Worm (Caenorhabditis elegans) whole organism, midembryonic: Measurements from ENCODE around the gene ttbk-3.

Experiments used
- T22C8.4 ChIP-seq: fragments of 200-800 bp; sonication (Bioruptor generic); IDR thresholded peaks from 2 replicates; pipeline ENCODE4 v1.3.6; 2022; ENCODE audit warnings: missing genetic modification characterization, missing compliant biosample characterization
- cog-1 ChIP-seq: sonication (generic microtip); optimal IDR thresholded peaks from 2 replicates; lab custom pipeline; 2016; ENCODE audit warnings: missing genetic modification characterization, missing compliant biosample characterization
- flt-1 ChIP-seq: fragments of 200-800 bp; sonication (Bioruptor generic); IDR thresholded peaks from 2 replicates; pipeline ENCODE4 v1.3.6; 2022; ENCODE audit warnings: missing genetic modification characterization, missing compliant biosample characterization
- klf-2 ChIP-seq: fragments of 200-800 bp; sonication (Bioruptor generic); conservative IDR thresholded peaks from 2 replicates; pipeline ENCODE4 v1.3.6; 2022; ENCODE audit warnings: missing genetic modification reagents, missing genetic modification characterization, missing compliant biosample characterization
- med-1 ChIP-seq: sonication (generic microtip); optimal IDR thresholded peaks from 2 replicates; lab custom pipeline; 2017; ENCODE audit warnings: missing genetic modification characterization, mild to moderate bottlenecking, missing compliant biosample characterization, antibody characterized with exemption, missing genetic modification reagents; ENCODE audit not compliant: insufficient read depth
- ref-1 ChIP-seq: fragments of 200-800 bp; sonication (Bioruptor generic); conservative IDR thresholded peaks from 2 replicates; pipeline ENCODE4 v1.3.6; 2022; ENCODE audit warnings: missing genetic modification reagents, missing genetic modification characterization, missing compliant biosample characterization
- tab-1 ChIP-seq: fragments of 200-800 bp; sonication (Bioruptor generic); IDR thresholded peaks from 2 replicates; pipeline ENCODE4 v1.3.6; 2022; ENCODE audit warnings: missing genetic modification characterization, missing compliant biosample characterization
- ztf-23 ChIP-seq: fragments of 200-800 bp; sonication (Bioruptor generic); IDR thresholded peaks from 2 replicates; pipeline ENCODE4 v1.3.6; 2022; ENCODE audit warnings: missing genetic modification reagents, missing genetic modification characterization, missing compliant biosample characterization
- ztf-29 ChIP-seq: fragments of 200-800 bp; sonication (Bioruptor generic); IDR thresholded peaks from 2 replicates; pipeline ENCODE4 v1.3.6; 2022; ENCODE audit warnings: missing genetic modification reagents, missing genetic modification characterization, missing compliant biosample characterization

ttbk-3 gene

DNA sequence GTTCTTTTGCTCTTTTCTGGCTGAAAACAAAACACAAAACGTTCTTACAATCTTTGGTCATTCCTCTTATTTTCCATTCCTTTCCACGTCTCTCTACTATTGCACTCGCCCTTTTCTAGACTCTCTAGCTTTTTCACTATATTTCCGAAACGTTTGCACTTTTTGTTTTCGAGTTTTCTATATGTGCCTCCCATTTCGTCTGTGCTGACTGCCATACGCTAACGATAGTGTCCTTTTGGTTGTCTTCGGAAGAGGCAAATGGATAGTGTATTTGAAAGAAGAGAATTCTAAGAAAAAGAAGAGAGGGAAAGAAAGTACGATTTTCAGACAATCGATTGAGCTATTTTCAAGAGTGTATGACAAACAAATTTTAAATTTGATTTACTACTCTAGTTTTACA, 17.0 kb downstream of the ttbk-3 start:
- TF ChIP-seq tab-1 (GFP tag; lab: Robert Waterston, UW), result no peak
- no peak for TF ChIP-seq ztf-29 (GFP tag; lab: Robert Waterston, UW)
- no peak for TF ChIP-seq cog-1 (tag; lab: Kevin White, UChicago)
- TF ChIP-seq T22C8.4 (GFP tag; lab: Robert Waterston, UW), result no peak
- TF ChIP-seq flt-1, result no peak
- TF ChIP-seq ref-1 (GFP tag; lab: Robert Waterston, UW), result no peak
- no peak for TF ChIP-seq med-1
- no peak for TF ChIP-seq ztf-23 (GFP tag; lab: Robert Waterston, UW)
- TF ChIP-seq klf-2 (GFP tag; lab: Robert Waterston, UW), result no peak

DNA sequence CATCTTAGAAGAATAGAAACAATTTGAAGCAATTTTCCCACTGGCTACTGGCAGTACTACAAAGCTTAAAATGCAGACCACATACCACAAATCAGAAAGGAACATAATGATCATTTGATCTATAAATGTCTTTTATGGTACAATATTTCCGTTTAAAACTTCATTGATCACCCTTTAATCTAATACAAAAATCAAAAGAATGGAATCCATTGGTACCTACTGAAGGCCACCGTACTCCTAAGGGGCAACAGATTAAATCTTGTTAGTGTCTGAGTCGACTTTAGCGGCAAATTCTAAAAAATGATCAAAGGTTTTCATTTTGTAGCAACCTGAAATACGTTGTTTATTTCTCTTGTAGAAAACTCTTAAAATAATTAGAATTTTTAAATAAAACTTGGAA, 17.5 kb downstream of the ttbk-3 start:
- TF ChIP-seq klf-2 (GFP tag; lab: Robert Waterston, UW), result no peak
- TF ChIP-seq ztf-23 (GFP tag; lab: Robert Waterston, UW), result no peak
- TF ChIP-seq flt-1, result no peak
- no peak for TF ChIP-seq ref-1 (GFP tag; lab: Robert Waterston, UW)
- no peak for TF ChIP-seq tab-1 (GFP tag; lab: Robert Waterston, UW)
- no peak for TF ChIP-seq T22C8.4 (GFP tag; lab: Robert Waterston, UW)
- TF ChIP-seq cog-1 (tag; lab: Kevin White, UChicago), result no peak
- TF ChIP-seq med-1, result no peak
- no peak for TF ChIP-seq ztf-29 (GFP tag; lab: Robert Waterston, UW)

ce11 chrIV:9869344-9869743, 20.4 kb downstream of the ttbk-3 start:
- TF ChIP-seq flt-1, result no peak
- no peak for TF ChIP-seq ref-1 (GFP tag; lab: Robert Waterston, UW)
- TF ChIP-seq ztf-23 (GFP tag; lab: Robert Waterston, UW), result no peak
- no peak for TF ChIP-seq T22C8.4 (GFP tag; lab: Robert Waterston, UW)
- TF ChIP-seq med-1, result no peak
- TF ChIP-seq cog-1 (tag; lab: Kevin White, UChicago), result no peak
- no peak for TF ChIP-seq tab-1 (GFP tag; lab: Robert Waterston, UW)
- no peak for TF ChIP-seq ztf-29 (GFP tag; lab: Robert Waterston, UW)
- TF ChIP-seq klf-2 (GFP tag; lab: Robert Waterston, UW), result no peak

DNA sequence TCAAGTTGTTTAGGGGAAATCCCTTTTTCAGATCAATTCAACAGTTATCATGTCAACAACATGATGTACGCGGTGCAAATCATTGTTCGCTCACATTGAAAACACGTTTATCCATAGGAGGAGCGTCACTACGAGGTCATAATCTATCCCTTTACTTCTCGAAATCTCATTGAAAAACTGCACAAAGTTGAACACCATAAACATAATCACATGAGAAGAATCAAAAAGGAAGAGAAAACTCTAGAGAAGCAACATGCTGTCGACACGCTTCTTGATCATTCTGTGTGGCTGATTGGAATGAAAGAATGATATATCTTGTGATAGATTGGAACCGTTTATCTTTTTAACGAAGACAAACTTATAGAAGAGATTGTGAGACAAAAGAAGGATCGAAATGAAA, 21.8 kb downstream of the ttbk-3 start:
- TF ChIP-seq ztf-29 (GFP tag; lab: Robert Waterston, UW), result no peak
- no peak for TF ChIP-seq klf-2 (GFP tag; lab: Robert Waterston, UW)
- no peak for TF ChIP-seq cog-1 (tag; lab: Kevin White, UChicago)
- TF ChIP-seq tab-1 (GFP tag; lab: Robert Waterston, UW), result no peak
- TF ChIP-seq med-1, result no peak
- TF ChIP-seq ref-1 (GFP tag; lab: Robert Waterston, UW), result no peak
- no peak for TF ChIP-seq T22C8.4 (GFP tag; lab: Robert Waterston, UW)
- TF ChIP-seq ztf-23 (GFP tag; lab: Robert Waterston, UW), result no peak
- no peak for TF ChIP-seq flt-1

DNA sequence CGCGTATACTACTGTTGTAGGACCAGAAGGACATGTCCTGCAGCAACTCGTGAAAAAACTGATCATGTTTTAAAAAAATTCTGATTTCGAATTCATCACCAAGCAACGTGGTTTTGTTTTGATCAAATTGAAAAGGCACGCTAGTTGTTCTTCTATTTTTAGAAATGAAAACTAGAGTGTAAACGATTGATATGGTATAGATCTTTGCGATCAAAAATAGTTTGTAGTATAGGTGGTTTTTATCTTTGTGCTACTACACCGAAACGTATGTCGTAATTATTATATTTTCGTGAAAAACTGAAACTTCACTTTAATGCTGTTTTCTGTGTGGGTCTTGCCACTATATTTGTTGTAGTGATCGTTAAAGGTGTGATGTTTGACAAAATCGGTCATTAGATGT, 22.9 kb downstream of the ttbk-3 start:
- TF ChIP-seq ref-1 (GFP tag; lab: Robert Waterston, UW) (no peak), T22C8.4 (GFP tag; lab: Robert Waterston, UW) (no peak), cog-1 (tag; lab: Kevin White, UChicago) (no peak), ztf-29 (GFP tag; lab: Robert Waterston, UW) (no peak), tab-1 (GFP tag; lab: Robert Waterston, UW) (no peak), med-1 (no peak), klf-2 (GFP tag; lab: Robert Waterston, UW) (no peak), ztf-23 (GFP tag; lab: Robert Waterston, UW) (no peak), flt-1 (no peak)

- TF ChIP-seq med-1 (no peak), ref-1 (GFP tag; lab: Robert Waterston, UW) (no peak), cog-1 (tag; lab: Kevin White, UChicago) (no peak), tab-1 (GFP tag; lab: Robert Waterston, UW) (no peak), ztf-23 (GFP tag; lab: Robert Waterston, UW) (no peak), klf-2 (GFP tag; lab: Robert Waterston, UW) (no peak), flt-1 (no peak), ztf-29 (GFP tag; lab: Robert Waterston, UW) (no peak), T22C8.4 (GFP tag; lab: Robert Waterston, UW) (no peak)
These were observed 25.0 kb downstream of the ttbk-3 start, which contains the start of the genes K07F5.15 and K07F5.22 for ce11 chrIV:9864778-9865177. TSS of gene K07F5.15 (plus strand) at chrIV:9865078. TSS of gene K07F5.22 (plus strand) at chrIV:9865078.

ce11 chrIV:9863817-9864216, 25.9 kb downstream of the ttbk-3 start, which contains the start of gene K07F5.16:
TSS of gene K07F5.16 (plus strand) at chrIV:9864117.
- no peak for TF ChIP-seq T22C8.4 (GFP tag; lab: Robert Waterston, UW)
- no peak for TF ChIP-seq cog-1 (tag; lab: Kevin White, UChicago)
- TF ChIP-seq ref-1 (GFP tag; lab: Robert Waterston, UW), result no peak
- no peak for TF ChIP-seq tab-1 (GFP tag; lab: Robert Waterston, UW)
- TF ChIP-seq flt-1, result no peak
- no peak for TF ChIP-seq med-1
- no peak for TF ChIP-seq klf-2 (GFP tag; lab: Robert Waterston, UW)
- no peak for TF ChIP-seq ztf-29 (GFP tag; lab: Robert Waterston, UW)
- TF ChIP-seq ztf-23 (GFP tag; lab: Robert Waterston, UW), result no peak

DNA sequence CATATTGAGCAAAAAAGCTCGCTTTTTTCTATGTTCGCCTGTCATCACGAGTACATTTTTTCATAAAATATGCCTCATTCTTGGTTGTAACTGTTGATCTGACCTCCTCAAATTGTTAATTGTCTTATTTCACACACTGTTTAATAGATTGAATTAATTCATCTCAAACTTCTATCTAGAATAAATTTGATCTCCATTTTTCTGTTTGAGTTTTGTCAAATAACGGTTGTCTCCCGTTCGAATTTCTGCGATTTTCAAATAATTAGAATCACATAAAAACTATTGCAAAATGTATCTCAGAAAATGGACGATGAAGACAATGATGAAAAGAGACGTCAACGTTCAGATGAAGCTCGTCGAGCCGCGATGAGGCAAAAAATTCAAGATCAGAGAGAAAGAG, 27.8 kb downstream of the ttbk-3 start, which contains the start of gene K07F5.14:
Gene K07F5.14 (plus strand): TSS at position 301 of the 400 bp plus-strand sequence.
- TF ChIP-seq ztf-29 (GFP tag; lab: Robert Waterston, UW) (no peak), ref-1 (GFP tag; lab: Robert Waterston, UW) (no peak), flt-1 (no peak)

DNA sequence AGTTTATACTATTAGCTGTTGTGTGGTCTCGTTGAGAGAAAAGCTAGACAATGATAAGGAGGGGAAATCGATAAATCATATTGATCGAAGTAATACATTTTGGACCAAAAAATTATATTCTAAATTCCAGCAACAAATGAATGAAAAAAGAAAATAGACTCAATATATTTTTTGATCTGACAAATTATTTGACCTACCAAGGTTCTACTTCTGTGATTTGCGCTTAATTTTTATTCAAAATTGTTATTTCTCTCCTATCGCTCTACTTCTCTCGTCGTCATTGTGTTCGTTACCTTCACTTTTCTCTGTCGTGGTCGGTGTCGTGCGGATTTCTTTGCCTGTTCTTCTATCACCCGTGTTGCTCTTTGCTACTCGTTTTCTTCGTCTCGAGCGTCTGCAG, 30.8 kb downstream of the ttbk-3 start:
- TF ChIP-seq flt-1, result no peak
- no peak for TF ChIP-seq T22C8.4 (GFP tag; lab: Robert Waterston, UW)
- TF ChIP-seq med-1, result no peak
- TF ChIP-seq tab-1 (GFP tag; lab: Robert Waterston, UW), result no peak
- TF ChIP-seq cog-1 (tag; lab: Kevin White, UChicago), result no peak
- no peak for TF ChIP-seq ref-1 (GFP tag; lab: Robert Waterston, UW)
- no peak for TF ChIP-seq ztf-23 (GFP tag; lab: Robert Waterston, UW)
